Worm (Caenorhabditis elegans) whole organism, mixed stage, embryonic: Measurements from ENCODE around the gene F26D2.3.

Source experiments
- M03D4.4 ChIP-seq: sonication (generic microtip); optimal IDR thresholded peaks from 2 replicates; lab custom pipeline; 2017; ENCODE audit warnings: mild to moderate bottlenecking, missing genetic modification characterization, missing compliant biosample characterization
- bed-3 ChIP-seq: fragments of 200-800 bp; sonication (Bioruptor generic); optimal IDR thresholded peaks from 3 replicates; lab custom pipeline; 2018; ENCODE audit warnings: mild to moderate bottlenecking, missing genetic modification characterization, moderate library complexity, missing compliant biosample characterization
- blmp-1 ChIP-seq: fragments of 150-350 bp; optimal IDR thresholded peaks from 2 replicates; lab custom pipeline; 2014; ENCODE audit warnings: missing biosample characterization, missing genetic modification characterization
- ceh-39 ChIP-seq: fragments of 150-350 bp; optimal IDR thresholded peaks from 2 replicates; lab custom pipeline; 2014; ENCODE audit warnings: missing biosample characterization, missing genetic modification characterization
- ceh-43 ChIP-seq: fragments of 200-800 bp; sonication (Bioruptor generic); optimal IDR thresholded peaks from 2 replicates; lab custom pipeline; 2018; ENCODE audit warnings: mild to moderate bottlenecking, missing genetic modification characterization, moderate library complexity, missing compliant biosample characterization
- ceh-83 ChIP-seq: fragments of 200-800 bp; sonication (Bioruptor generic); optimal IDR thresholded peaks from 2 replicates; lab custom pipeline; 2018; ENCODE audit warnings: mild to moderate bottlenecking, missing genetic modification characterization, missing compliant biosample characterization
- ces-1 ChIP-seq: fragments of 150-350 bp; optimal IDR thresholded peaks from 2 replicates; lab custom pipeline; 2014; ENCODE audit warnings: missing biosample characterization, missing genetic modification reagents, missing genetic modification characterization
- cnd-1 ChIP-seq: fragments of 200-800 bp; sonication (Bioruptor generic); optimal IDR thresholded peaks from 2 replicates; lab custom pipeline; 2018; ENCODE audit warnings: mild to moderate bottlenecking, missing genetic modification characterization, missing compliant biosample characterization
- drap-1 ChIP-seq: fragments of 200-800 bp; sonication (Bioruptor generic); optimal IDR thresholded peaks from 3 replicates; lab custom pipeline; 2018; ENCODE audit warnings: mild to moderate bottlenecking, missing genetic modification characterization, missing compliant biosample characterization
- elt-1 ChIP-seq: sonication (generic microtip); optimal IDR thresholded peaks from 2 replicates; lab custom pipeline; 2017; ENCODE audit warnings: missing genetic modification characterization, mild to moderate bottlenecking, missing compliant biosample characterization, antibody characterized with exemption, moderate library complexity, borderline replicate concordance; ENCODE audit not compliant: insufficient read depth
- elt-3 ChIP-seq: fragments of 150-350 bp; optimal IDR thresholded peaks from 2 replicates; lab custom pipeline; 2014; ENCODE audit warnings: missing biosample characterization, missing genetic modification characterization
- flh-1 ChIP-seq: fragments of 200-800 bp; sonication (Bioruptor generic); optimal IDR thresholded peaks from 2 replicates; lab custom pipeline; 2018; ENCODE audit warnings: mild to moderate bottlenecking, missing genetic modification characterization, moderate library complexity, missing compliant biosample characterization
- hlh-1 ChIP-seq: fragments of 150-350 bp; optimal IDR thresholded peaks from 2 replicates; lab custom pipeline; 2014; ENCODE audit warnings: missing biosample characterization, missing genetic modification reagents, missing genetic modification characterization
- lin-13 ChIP-seq: fragments of 150-350 bp; optimal IDR thresholded peaks from 2 replicates; lab custom pipeline; 2014; ENCODE audit warnings: missing biosample characterization, missing genetic modification characterization
- lin-32 ChIP-seq: fragments of 200-800 bp; sonication (Bioruptor generic); optimal IDR thresholded peaks from 2 replicates; lab custom pipeline; 2018; ENCODE audit warnings: mild to moderate bottlenecking, missing genetic modification characterization, missing compliant biosample characterization
- lsy-2 ChIP-seq: fragments of 150-350 bp; optimal IDR thresholded peaks from 2 replicates; lab custom pipeline; 2014; ENCODE audit warnings: missing biosample characterization, missing genetic modification characterization
- mab-5 ChIP-seq: fragments of 150-350 bp; optimal IDR thresholded peaks from 2 replicates; lab custom pipeline; 2014; ENCODE audit warnings: missing biosample characterization, missing genetic modification characterization
- mep-1 ChIP-seq: fragments of 150-350 bp; optimal IDR thresholded peaks from 2 replicates; lab custom pipeline; 2017; ENCODE audit warnings: missing biosample characterization, missing genetic modification reagents, missing genetic modification characterization, inconsistent platforms
- mls-2 ChIP-seq: sonication (generic microtip); optimal IDR thresholded peaks from 2 replicates; lab custom pipeline; 2016; ENCODE audit warnings: mild to moderate bottlenecking, missing genetic modification characterization, moderate library complexity, missing compliant biosample characterization
- nhr-12 ChIP-seq: fragments of 150-350 bp; optimal IDR thresholded peaks from 2 replicates; lab custom pipeline; 2014; ENCODE audit warnings: missing biosample characterization, missing genetic modification characterization
- nhr-2 ChIP-seq: fragments of 150-350 bp; optimal IDR thresholded peaks from 2 replicates; lab custom pipeline; 2014; ENCODE audit warnings: missing biosample characterization, missing genetic modification characterization
- nhr-237 ChIP-seq: fragments of 150-350 bp; optimal IDR thresholded peaks from 2 replicates; lab custom pipeline; 2014; ENCODE audit warnings: missing biosample characterization, missing genetic modification characterization
- nhr-28 ChIP-seq: fragments of 150-350 bp; optimal IDR thresholded peaks from 2 replicates; lab custom pipeline; 2014; ENCODE audit warnings: missing biosample characterization, missing genetic modification characterization
- nhr-76 ChIP-seq: sonication (generic microtip); optimal IDR thresholded peaks from 2 replicates; lab custom pipeline; 2017; ENCODE audit warnings: missing biosample characterization, missing genetic modification characterization
- pha-4 ChIP-seq: fragments of 150-350 bp; optimal IDR thresholded peaks from 2 replicates; lab custom pipeline; 2018; ENCODE audit warnings: missing biosample characterization, missing genetic modification reagents, missing genetic modification characterization
- sem-2 ChIP-seq: fragments of 200-800 bp; sonication (Bioruptor generic); optimal IDR thresholded peaks from 2 replicates; lab custom pipeline; 2018; ENCODE audit warnings: mild to moderate bottlenecking, missing genetic modification characterization, missing compliant biosample characterization
- snpc-4 ChIP-seq: fragments of 150-350 bp; optimal IDR thresholded peaks from 2 replicates; lab custom pipeline; 2014; ENCODE audit warnings: missing biosample characterization, missing genetic modification characterization
- sptf-1 ChIP-seq: sonication (generic microtip); optimal IDR thresholded peaks from 2 replicates; lab custom pipeline; 2017; ENCODE audit warnings: mild to moderate bottlenecking, missing genetic modification characterization, moderate library complexity, missing compliant biosample characterization
- tbx-8 ChIP-seq: fragments of 200-800 bp; sonication (Bioruptor generic); optimal IDR thresholded peaks from 2 replicates; lab custom pipeline; 2018; ENCODE audit warnings: mild to moderate bottlenecking, missing genetic modification characterization, moderate library complexity, missing compliant biosample characterization
- unc-62 ChIP-seq: fragments of 150-350 bp; optimal IDR thresholded peaks from 2 replicates; lab custom pipeline; 2014; ENCODE audit warnings: missing biosample characterization, missing genetic modification reagents, missing genetic modification characterization
- zip-8 ChIP-seq: fragments of 150-350 bp; optimal IDR thresholded peaks from 2 replicates; lab custom pipeline; 2014; ENCODE audit warnings: missing biosample characterization, missing genetic modification characterization
- ztf-11 ChIP-seq: fragments of 150-350 bp; optimal IDR thresholded peaks from 2 replicates; lab custom pipeline; 2014; ENCODE audit warnings: missing biosample characterization, missing genetic modification characterization

The F26D2.3 gene

DNA sequence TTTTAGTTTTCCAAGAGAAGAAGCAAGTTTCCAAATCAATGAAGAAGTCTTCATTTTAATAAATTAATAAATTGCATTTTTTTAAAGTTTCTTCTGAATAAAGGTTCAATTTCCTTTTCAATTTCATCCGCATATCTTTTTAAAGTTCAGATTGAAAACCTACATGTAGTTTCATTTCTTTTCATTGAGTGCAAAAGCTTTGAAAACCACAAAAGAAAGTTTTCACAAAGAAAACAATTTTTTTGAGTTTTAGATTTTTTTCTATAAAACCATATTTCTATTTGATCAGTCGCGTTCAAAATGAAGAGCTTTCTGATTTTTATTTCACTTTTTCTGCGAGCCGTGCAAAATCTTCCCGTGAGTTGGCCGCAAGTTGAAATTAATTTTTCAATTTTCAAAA, 37.9 kb downstream of the F26D2.3 start, which contains the start of gene T08G3.6:
TSS of gene T08G3.6 (plus strand) at position 301 of the 400 bp plus-strand sequence.
- TF ChIP-seq blmp-1 (tag; lab: Kevin White, UChicago), result no peak
- TF ChIP-seq sem-2 (GFP tag; lab: Kevin White, UChicago), result no peak
- no peak for TF ChIP-seq nhr-76 (tag; lab: Kevin White, UChicago)
- TF ChIP-seq mab-5 (tag; lab: Kevin White, UChicago), result no peak
- TF ChIP-seq ceh-83 (GFP tag; lab: Kevin White, UChicago), result no peak
- no peak for TF ChIP-seq nhr-28 (tag; lab: Kevin White, UChicago)
- no peak for TF ChIP-seq tbx-8 (GFP tag; lab: Kevin White, UChicago)
- no peak for TF ChIP-seq lin-13 (tag; lab: Kevin White, UChicago)
- no peak for TF ChIP-seq ceh-43 (GFP tag; lab: Kevin White, UChicago)
- no peak for TF ChIP-seq ces-1 (GFP tag; lab: Kevin White, UChicago)
- TF ChIP-seq sptf-1, result no peak
- no peak for TF ChIP-seq lsy-2
- no peak for TF ChIP-seq mls-2 (tag; lab: Kevin White, UChicago)
- TF ChIP-seq unc-62 (GFP tag; lab: Kevin White, UChicago), result no peak
- no peak for TF ChIP-seq hlh-1 (tag; lab: Kevin White, UChicago)
- no peak for TF ChIP-seq lin-32 (GFP tag; lab: Kevin White, UChicago)

DNA sequence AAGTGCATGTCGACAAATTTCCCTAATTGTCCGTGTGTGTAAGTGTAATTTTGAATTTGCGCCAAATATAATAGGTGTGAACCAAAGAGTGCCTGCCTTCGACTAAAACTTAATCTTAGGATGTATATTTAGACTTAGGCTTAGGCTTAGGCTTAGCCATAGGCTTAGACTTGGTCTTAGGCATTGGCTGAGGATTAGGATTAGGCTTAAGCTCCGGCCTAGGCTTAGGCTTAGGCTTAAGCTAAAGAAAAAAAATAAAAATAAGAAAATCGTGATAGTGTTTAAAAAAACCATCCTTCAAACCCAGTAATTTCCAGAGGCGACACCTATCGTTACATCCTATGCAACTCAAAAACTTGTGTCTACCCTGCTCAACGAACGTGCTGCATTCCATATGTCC, 38.4 kb downstream of the F26D2.3 start:
- TF ChIP-seq ceh-39, result no peak
- TF ChIP-seq elt-3 (tag; lab: Kevin White, UChicago), result no peak
- TF ChIP-seq M03D4.4, result no peak
- TF ChIP-seq ces-1 (GFP tag; lab: Kevin White, UChicago), result no peak
- no peak for TF ChIP-seq mab-5 (tag; lab: Kevin White, UChicago)
- no peak for TF ChIP-seq blmp-1 (tag; lab: Kevin White, UChicago)
- no peak for TF ChIP-seq sem-2 (GFP tag; lab: Kevin White, UChicago)
- TF ChIP-seq tbx-8 (GFP tag; lab: Kevin White, UChicago), result no peak
- TF ChIP-seq cnd-1, result no peak

DNA sequence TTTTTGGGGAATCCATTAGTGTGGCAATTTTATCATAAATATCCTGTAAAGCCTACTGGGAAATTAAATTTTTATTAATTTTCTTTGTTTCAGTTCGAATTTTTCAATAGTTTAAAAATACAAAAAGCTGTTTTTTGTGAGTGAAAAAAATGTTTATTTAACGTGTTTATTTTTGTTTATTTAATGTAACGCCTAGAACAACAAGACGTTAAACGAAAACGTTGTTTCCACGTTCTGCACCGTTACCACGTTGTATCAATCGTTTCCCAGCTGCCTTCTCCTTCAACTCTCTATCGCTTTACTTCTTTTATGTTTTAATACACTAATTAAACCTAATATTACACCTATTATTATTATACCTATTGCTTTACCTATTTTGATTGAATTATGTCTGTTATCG, 40.0 kb downstream of the F26D2.3 start, which contains the start of gene T08G3.13:
TSS of gene T08G3.13 (plus strand) at position 301 of the 400 bp plus-strand sequence.
- TF ChIP-seq mep-1, result no peak
- TF ChIP-seq mls-2 (tag; lab: Kevin White, UChicago), result no peak
- TF ChIP-seq snpc-4 (tag; lab: Kevin White, UChicago), result no peak
- no peak for TF ChIP-seq nhr-237
- no peak for TF ChIP-seq nhr-12
- no peak for TF ChIP-seq ces-1 (GFP tag; lab: Kevin White, UChicago)
- TF ChIP-seq drap-1 (GFP tag; lab: Kevin White, UChicago), result no peak
- no peak for TF ChIP-seq ztf-11 (tag; lab: Kevin White, UChicago)
- no peak for TF ChIP-seq ceh-83 (GFP tag; lab: Kevin White, UChicago)
- TF ChIP-seq elt-3 (tag; lab: Kevin White, UChicago), result no peak
- no peak for TF ChIP-seq sem-2 (GFP tag; lab: Kevin White, UChicago)
- TF ChIP-seq zip-8, result no peak
- no peak for TF ChIP-seq lin-13 (tag; lab: Kevin White, UChicago)

DNA sequence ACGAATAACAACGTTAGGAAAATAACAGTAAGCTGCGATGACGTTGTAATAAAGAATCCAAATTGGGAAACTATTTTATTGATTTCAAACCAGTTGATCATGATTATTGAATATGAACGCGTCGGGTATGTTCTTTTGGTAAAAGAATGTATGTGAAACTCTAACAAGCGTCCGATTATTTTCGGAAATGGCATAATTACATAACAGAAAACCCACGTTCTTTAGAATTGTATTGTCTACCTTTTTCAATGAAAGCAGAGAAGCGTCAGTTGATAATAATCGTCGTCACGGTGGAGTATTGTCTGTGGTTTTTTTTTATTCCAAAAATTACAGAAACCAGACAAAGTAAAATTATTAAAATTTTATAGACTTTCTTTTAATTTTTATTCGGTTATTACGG, 47.3 kb downstream of the F26D2.3 start, which contains the start of gene str-14:
TSS of gene str-14 (minus strand) at position 101 of the 400 bp plus-strand sequence.
- no peak for TF ChIP-seq hlh-1 (tag; lab: Kevin White, UChicago)
- TF ChIP-seq nhr-2 (tag; lab: Kevin White, UChicago), result no peak
- no peak for TF ChIP-seq unc-62 (GFP tag; lab: Kevin White, UChicago)
- TF ChIP-seq pha-4 (tag; lab: Kevin White, UChicago), result no peak
- TF ChIP-seq tbx-8 (GFP tag; lab: Kevin White, UChicago), result no peak
- no peak for TF ChIP-seq ceh-43 (GFP tag; lab: Kevin White, UChicago)
- TF ChIP-seq mab-5 (tag; lab: Kevin White, UChicago), result no peak
- no peak for TF ChIP-seq elt-1 (tag; lab: Kevin White, UChicago)
- TF ChIP-seq lin-13 (tag; lab: Kevin White, UChicago), result no peak
- no peak for TF ChIP-seq mls-2 (tag; lab: Kevin White, UChicago)
- no peak for TF ChIP-seq bed-3 (GFP tag; lab: Kevin White, UChicago)
- no peak for TF ChIP-seq nhr-28 (tag; lab: Kevin White, UChicago)
- TF ChIP-seq drap-1 (GFP tag; lab: Kevin White, UChicago), result no peak
- no peak for TF ChIP-seq sem-2 (GFP tag; lab: Kevin White, UChicago)
- no peak for TF ChIP-seq cnd-1
- TF ChIP-seq lin-32 (GFP tag; lab: Kevin White, UChicago), result no peak
- no peak for TF ChIP-seq flh-1
- TF ChIP-seq lsy-2, result no peak
